Fruit fly (Drosophila melanogaster): ENCODE results near the gene mrva.

Gene mrva

dm6 chr3L:7369543-7369942 is 40.9 kb upstream of the mrva start, which contains the start of gene akirin:
TSS of gene akirin (plus strand) at chr3L:7369843.
- TF ChIP-seq Myc (optimal IDR thresholded peaks at IDR 0.05) (peak; percentile 4), jim (GFP tag; optimal IDR thresholded peaks at IDR 0.05) (no peak)

dm6 chr3L:7368934-7369333 is 40.3 kb upstream of the mrva start, which contains the start of gene Sh3beta:
TSS of gene Sh3beta (minus strand) at chr3L:7369260.
- no peak for TF ChIP-seq dmrt93B (GFP tag; optimal IDR thresholded peaks at IDR 0.05)
- TF ChIP-seq sage (GFP tag; optimal IDR thresholded peaks at IDR 0.05), result peak; percentile 20
- TF ChIP-seq fru (GFP tag; optimal IDR thresholded peaks at IDR 0.05), result no peak
- no peak for TF ChIP-seq Dif (GFP tag; optimal IDR thresholded peaks at IDR 0.05; ENCODE audit: partially characterized antibody)

DNA sequence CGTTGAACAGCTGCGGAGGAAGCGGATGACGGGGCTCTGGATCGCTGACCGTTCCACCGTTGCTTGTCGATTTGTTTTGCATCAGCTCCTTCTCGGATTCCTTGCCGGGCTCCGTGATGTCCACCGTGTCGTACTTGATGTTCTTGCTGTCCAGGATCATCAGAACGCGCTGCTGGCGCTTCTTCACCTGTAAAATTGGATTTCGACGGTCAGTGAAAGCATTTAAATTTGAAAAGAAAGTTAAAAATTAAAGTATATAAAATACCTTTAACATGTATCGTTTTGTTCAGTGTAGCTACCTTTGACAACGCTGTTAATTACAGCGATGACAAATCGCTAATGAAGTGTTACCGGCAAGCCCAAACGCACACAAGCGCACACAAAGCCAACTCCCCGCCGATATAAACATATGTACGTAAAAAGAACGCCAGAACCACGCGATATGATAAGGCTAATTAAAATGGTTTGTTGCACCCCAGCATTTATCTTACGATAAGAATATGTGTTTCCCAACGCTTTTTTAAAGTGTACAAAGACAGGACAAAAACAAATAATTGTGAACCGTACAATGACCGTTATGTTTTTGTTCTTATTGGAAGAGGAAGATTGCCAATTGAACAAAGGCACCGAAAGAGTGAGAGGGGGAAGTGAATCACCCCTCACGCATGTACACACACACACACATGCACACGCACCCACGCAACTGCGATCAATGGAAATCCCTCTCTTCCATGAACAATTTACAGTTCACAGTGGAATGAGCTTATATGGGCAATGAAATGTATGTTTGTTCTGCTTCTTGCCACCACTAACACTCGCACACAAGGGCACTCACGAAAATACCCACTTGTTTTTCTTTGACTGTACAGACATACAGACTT is 39.4 kb upstream of the mrva start:
- TF ChIP-seq jim (GFP tag; optimal IDR thresholded peaks at IDR 0.05), result no peak
- TF ChIP-seq HLH106 (tag; optimal IDR thresholded peaks at IDR 0.05), result peak; percentile 33
- peak in 1 of 2 experiments; percentile 2 for TF ChIP-seq foxo (GFP tag; optimal IDR thresholded peaks at IDR 0.05)
- TF ChIP-seq N (GFP tag; optimal IDR thresholded peaks at IDR 0.05), result no peak
- no peak for TF ChIP-seq sv (GFP tag; optimal IDR thresholded peaks at IDR 0.05)
- TF ChIP-seq CG9705 (GFP tag; optimal IDR thresholded peaks at IDR 0.05), result no peak
- no peak for TF ChIP-seq CG32264 (GFP tag; optimal IDR thresholded peaks at IDR 0.05)
- TF ChIP-seq Hr78 (GFP tag; optimal IDR thresholded peaks at IDR 0.05), result no peak
- TF ChIP-seq Jra (GFP tag; optimal IDR thresholded peaks at IDR 0.05), result peak; percentile 65
- no peak for TF ChIP-seq usp (GFP tag; optimal IDR thresholded peaks at IDR 0.05)
- TF ChIP-seq Dfd (GFP tag; optimal IDR thresholded peaks at IDR 0.05), result no peak
- TF ChIP-seq sage (GFP tag; optimal IDR thresholded peaks at IDR 0.05), result peak; percentile 12
- TF ChIP-seq dmrt93B (GFP tag; optimal IDR thresholded peaks at IDR 0.05), result no peak
- TF ChIP-seq GATAd (GFP tag; optimal IDR thresholded peaks at IDR 0.05), result no peak
- TF ChIP-seq Rel (GFP tag; optimal IDR thresholded peaks at IDR 0.05), result no peak
- peak; percentile 81 for TF ChIP-seq Rel (tag; optimal IDR thresholded peaks at IDR 0.05)
- TF ChIP-seq tai (GFP tag; optimal IDR thresholded peaks at IDR 0.05), result no peak
- TF ChIP-seq Vsx2 (GFP tag; optimal IDR thresholded peaks at IDR 0.05; ENCODE audit: partially characterized antibody), result peak; percentile 97
- no peak for TF ChIP-seq CrebA (GFP tag; optimal IDR thresholded peaks at IDR 0.05; ENCODE audit: borderline replicate concordance)
- no peak for TF ChIP-seq lola (GFP tag; optimal IDR thresholded peaks at IDR 0.05)
- no peak for TF ChIP-seq Abd-B (GFP tag; optimal IDR thresholded peaks at IDR 0.05)
- no peak for TF ChIP-seq br (GFP tag; optimal IDR thresholded peaks at IDR 0.05)
- TF ChIP-seq h (GFP tag; optimal IDR thresholded peaks at IDR 0.05), result peak; percentile 16
- TF ChIP-seq Dif (GFP tag; optimal IDR thresholded peaks at IDR 0.05; ENCODE audit: partially characterized antibody), result no peak
- peak; percentile 41 for TF ChIP-seq Hnf4 (GFP tag; optimal IDR thresholded peaks at IDR 0.05)
- TF ChIP-seq OdsH (GFP tag; optimal IDR thresholded peaks at IDR 0.05), result no peak
- peak; percentile 30 for TF ChIP-seq woc (GFP tag; optimal IDR thresholded peaks at IDR 0.05)
- TF ChIP-seq ey (GFP tag; optimal IDR thresholded peaks at IDR 0.05), result no peak
- peak; percentile 10 for TF ChIP-seq rgr (GFP tag; optimal IDR thresholded peaks at IDR 0.05)
- no peak for TF ChIP-seq Myc (optimal IDR thresholded peaks at IDR 0.05)
- TF ChIP-seq pan (optimal IDR thresholded peaks at IDR 0.05), result no peak
- TF ChIP-seq dsf (GFP tag; optimal IDR thresholded peaks at IDR 0.05; ENCODE audit: borderline replicate concordance), result no peak
- TF ChIP-seq brk (GFP tag; optimal IDR thresholded peaks at IDR 0.05), result no peak
- TF ChIP-seq psq (GFP tag; optimal IDR thresholded peaks at IDR 0.05), result no peak
- TF ChIP-seq fru (GFP tag; optimal IDR thresholded peaks at IDR 0.05), result peak; percentile 34
- TF ChIP-seq Hr83 (GFP tag; optimal IDR thresholded peaks at IDR 0.05; ENCODE audit: poor library complexity, severe bottlenecking), result no peak
- peak; percentile 7 for TF ChIP-seq Sp1 (GFP tag; optimal IDR thresholded peaks at IDR 0.05)
- TF ChIP-seq dl (GFP tag; optimal IDR thresholded peaks at IDR 0.05; ENCODE audit: insufficient read depth in 1 of 2, partially characterized antibody in 2 of 2), result no peak
- TF ChIP-seq Mio (GFP tag; optimal IDR thresholded peaks at IDR 0.05), result no peak
